Worm (Caenorhabditis elegans) whole organism, L2 larva: ENCODE results near the gene Y57A10B.7.

Experiments used
- C34F6.9 ChIP-seq: fragments of 150-350 bp; optimal IDR thresholded peaks from 2 replicates; lab custom pipeline; 2014; ENCODE audit warnings: missing biosample characterization, missing genetic modification characterization
- F13H6.1 ChIP-seq: sonication (generic microtip); optimal IDR thresholded peaks from 2 replicates; lab custom pipeline; 2016; ENCODE audit warnings: missing genetic modification characterization, missing compliant biosample characterization
- Y55F3AM.14 ChIP-seq: fragments of 200-800 bp; sonication (Bioruptor generic); optimal IDR thresholded peaks from 2 replicates; lab custom pipeline; 2018; ENCODE audit warnings: mild to moderate bottlenecking, missing genetic modification characterization, missing compliant biosample characterization
- ZK546.5 ChIP-seq: sonication (generic microtip); optimal IDR thresholded peaks from 2 replicates; lab custom pipeline; 2017; ENCODE audit warnings: missing biosample characterization, missing genetic modification characterization
- alr-1 ChIP-seq: fragments of 150-350 bp; optimal IDR thresholded peaks from 2 replicates; lab custom pipeline; 2014; ENCODE audit warnings: missing biosample characterization, missing genetic modification characterization
- aly-2 ChIP-seq: fragments of 150-350 bp; optimal IDR thresholded peaks from 2 replicates; lab custom pipeline; 2014; ENCODE audit warnings: missing biosample characterization, missing genetic modification characterization
- ama-1 ChIP-seq: fragments of 150-350 bp; optimal IDR thresholded peaks from 2 replicates; lab custom pipeline; 2018; ENCODE audit warnings: inconsistent platforms
- blmp-1 ChIP-seq: sonication (generic microtip); optimal IDR thresholded peaks from 2 replicates; lab custom pipeline; 2017; ENCODE audit warnings: missing genetic modification characterization, mild to moderate bottlenecking, missing compliant biosample characterization, antibody characterized with exemption, moderate library complexity; ENCODE audit not compliant: insufficient read depth
- crh-2 ChIP-seq: sonication (generic microtip); optimal IDR thresholded peaks from 2 replicates; lab custom pipeline; 2017; ENCODE audit warnings: missing biosample characterization, missing genetic modification characterization
- egl-27 ChIP-seq: sonication (generic microtip); optimal IDR thresholded peaks from 3 replicates; lab custom pipeline; 2017; ENCODE audit warnings: missing biosample characterization, missing genetic modification reagents, missing genetic modification characterization
- elt-1 ChIP-seq: fragments of 150-350 bp; optimal IDR thresholded peaks from 2 replicates; lab custom pipeline; 2014; ENCODE audit warnings: missing biosample characterization, missing genetic modification characterization
- fos-1 ChIP-seq: fragments of 150-350 bp; optimal IDR thresholded peaks from 2 replicates; lab custom pipeline; 2014; ENCODE audit warnings: missing biosample characterization, missing genetic modification characterization
- gmeb-1 ChIP-seq: fragments of 150-350 bp; optimal IDR thresholded peaks from 2 replicates; lab custom pipeline; 2014; ENCODE audit warnings: missing biosample characterization, missing genetic modification characterization
- lin-11 ChIP-seq: fragments of 150-350 bp; sonication (generic microtip); optimal IDR thresholded peaks from 2 replicates; lab custom pipeline; 2014; ENCODE audit warnings: missing biosample characterization, missing genetic modification characterization, inconsistent platforms, mixed read lengths
- lin-13 ChIP-seq: fragments of 150-350 bp; optimal IDR thresholded peaks from 2 replicates; lab custom pipeline; 2014; ENCODE audit warnings: missing biosample characterization, missing genetic modification reagents, missing genetic modification characterization
- lin-39 ChIP-seq: fragments of 150-350 bp; optimal IDR thresholded peaks from 2 replicates; lab custom pipeline; 2014; ENCODE audit warnings: missing biosample characterization, missing genetic modification reagents, missing genetic modification characterization
- mab-5 ChIP-seq: fragments of 150-350 bp; optimal IDR thresholded peaks from 2 replicates; lab custom pipeline; 2014; ENCODE audit warnings: missing biosample characterization, missing genetic modification characterization
- mbf-1 ChIP-seq: sonication (generic microtip); optimal IDR thresholded peaks from 2 replicates; lab custom pipeline; 2017; ENCODE audit warnings: missing biosample characterization, missing genetic modification characterization
- nhr-10 ChIP-seq: sonication (generic microtip); optimal IDR thresholded peaks from 2 replicates; lab custom pipeline; 2017; ENCODE audit warnings: missing biosample characterization, missing genetic modification characterization
- nhr-11 ChIP-seq: fragments of 150-350 bp; optimal IDR thresholded peaks from 2 replicates; lab custom pipeline; 2014; ENCODE audit warnings: missing biosample characterization, missing genetic modification characterization
- nhr-129 ChIP-seq: fragments of 150-350 bp; optimal IDR thresholded peaks from 2 replicates; lab custom pipeline; 2014; ENCODE audit warnings: missing biosample characterization, missing genetic modification characterization
- nhr-21 ChIP-seq: fragments of 150-350 bp; optimal IDR thresholded peaks from 2 replicates; lab custom pipeline; 2014; ENCODE audit warnings: missing biosample characterization, missing genetic modification characterization
- nhr-23 ChIP-seq: fragments of 150-350 bp; optimal IDR thresholded peaks from 2 replicates; lab custom pipeline; 2014; ENCODE audit warnings: missing biosample characterization, missing genetic modification reagents, missing genetic modification characterization
- nhr-237 ChIP-seq: fragments of 150-350 bp; optimal IDR thresholded peaks from 2 replicates; lab custom pipeline; 2014; ENCODE audit warnings: missing biosample characterization, missing genetic modification characterization
- nhr-25 ChIP-seq: fragments of 150-350 bp; sonication (generic microtip); optimal IDR thresholded peaks from 3 replicates; lab custom pipeline; 2014; ENCODE audit warnings: missing biosample characterization, missing genetic modification characterization
- nhr-6 ChIP-seq: fragments of 150-350 bp; optimal IDR thresholded peaks from 2 replicates; lab custom pipeline; 2014; ENCODE audit warnings: missing biosample characterization, missing genetic modification characterization
- peb-1 ChIP-seq: fragments of 150-350 bp; optimal IDR thresholded peaks from 2 replicates; lab custom pipeline; 2014; ENCODE audit warnings: missing biosample characterization, missing genetic modification characterization
- sem-4 ChIP-seq: fragments of 150-350 bp; optimal IDR thresholded peaks from 2 replicates; lab custom pipeline; 2014; ENCODE audit warnings: missing biosample characterization, missing genetic modification reagents, missing genetic modification characterization
- skn-1 ChIP-seq: sonication (generic microtip); optimal IDR thresholded peaks from 2 replicates; lab custom pipeline; 2017; ENCODE audit warnings: missing biosample characterization, missing genetic modification characterization
- sma-3 ChIP-seq: sonication (generic microtip); optimal IDR thresholded peaks from 2 replicates; lab custom pipeline; 2016; ENCODE audit warnings: missing genetic modification reagents, missing genetic modification characterization, missing compliant biosample characterization
- sma-9 ChIP-seq, 2 experiments: fragments of 150-350 bp in 1 of 2; sonication (generic microtip) in 1 of 2; optimal IDR thresholded peaks; 2 replicates each; lab custom pipeline; 2014 to 2016; ENCODE audit warnings: missing genetic modification characterization in 2 of 2, mild to moderate bottlenecking in 1 of 2, missing biosample characterization in 1 of 2, missing compliant biosample characterization in 1 of 2, missing genetic modification reagents in 1 of 2, moderate library complexity in 1 of 2
- snpc-4 ChIP-seq: fragments of 150-350 bp; optimal IDR thresholded peaks from 2 replicates; lab custom pipeline; 2014; ENCODE audit warnings: missing biosample characterization, missing genetic modification characterization
- unc-39 ChIP-seq: fragments of 150-350 bp; optimal IDR thresholded peaks from 2 replicates; lab custom pipeline; 2014; ENCODE audit warnings: missing biosample characterization, missing genetic modification characterization
- unc-55 ChIP-seq: fragments of 150-350 bp; sonication (generic microtip); optimal IDR thresholded peaks from 3 replicates; lab custom pipeline; 2014; ENCODE audit warnings: missing biosample characterization, missing genetic modification reagents, missing genetic modification characterization
- unc-62 ChIP-seq: fragments of 150-350 bp; optimal IDR thresholded peaks from 2 replicates; lab custom pipeline; 2014; ENCODE audit warnings: missing biosample characterization, missing genetic modification reagents, missing genetic modification characterization
- zag-1 ChIP-seq: fragments of 150-350 bp; optimal IDR thresholded peaks from 2 replicates; lab custom pipeline; 2014; ENCODE audit warnings: missing biosample characterization, missing genetic modification characterization
- ztf-11 ChIP-seq: sonication (generic microtip); optimal IDR thresholded peaks from 2 replicates; lab custom pipeline; 2017; ENCODE audit warnings: missing biosample characterization, missing genetic modification characterization
- ztf-4 ChIP-seq: fragments of 150-350 bp; optimal IDR thresholded peaks from 2 replicates; lab custom pipeline; 2014; ENCODE audit warnings: missing biosample characterization, missing genetic modification characterization

The Y57A10B.7 gene

DNA sequence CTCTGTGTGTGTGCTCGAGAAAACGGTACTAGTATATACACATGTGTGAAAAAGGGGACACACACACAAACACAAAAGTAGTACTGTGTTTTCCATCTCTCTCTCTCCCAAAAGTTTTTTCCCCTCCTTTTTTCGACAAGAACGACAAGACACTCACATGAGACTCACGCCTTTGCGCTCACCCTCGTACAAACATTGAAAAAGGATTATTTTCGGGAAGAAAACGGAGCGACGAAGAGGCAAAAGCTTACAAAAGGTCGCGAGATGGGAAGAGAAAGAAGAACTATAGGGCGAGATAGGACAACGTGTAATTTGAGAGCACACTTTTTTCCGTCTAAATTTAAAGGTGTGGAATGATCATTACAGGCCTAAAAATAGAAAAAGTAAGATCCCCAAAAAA is 43.7 kb downstream of the Y57A10B.7 start:
- no peak for TF ChIP-seq mab-5 (tag; lab: Kevin White, UChicago)
- TF ChIP-seq nhr-11 (tag; lab: Kevin White, UChicago): no peak
- peak; percentile 52 for TF ChIP-seq nhr-129 (tag; lab: Kevin White, UChicago)
- no peak for TF ChIP-seq elt-1 (tag; lab: Kevin White, UChicago)
- no peak for TF ChIP-seq skn-1
- no peak for TF ChIP-seq lin-13
- no peak for TF ChIP-seq sma-3 (GFP tag; lab: Kevin White, UChicago)
- TF ChIP-seq sma-9 (GFP tag; optimal IDR thresholded peaks at IDR 0.05; lab: Kevin White, UChicago): peak; percentile 14
- TF ChIP-seq sma-9 (tag; optimal IDR thresholded peaks at IDR 0.05; lab: Kevin White, UChicago): no peak
- TF ChIP-seq nhr-10: no peak
- no peak for TF ChIP-seq lin-39 (tag; lab: Kevin White, UChicago)
- TF ChIP-seq fos-1 (tag; lab: Kevin White, UChicago): peak; percentile 38
- TF ChIP-seq gmeb-1 (tag; lab: Kevin White, UChicago): peak; percentile 7
- TF ChIP-seq nhr-23: no peak
- no peak for TF ChIP-seq ama-1 (lab: Kevin White, UChicago)
- TF ChIP-seq F13H6.1 (tag; lab: Kevin White, UChicago): peak; percentile 65
- TF ChIP-seq nhr-21 (tag; lab: Kevin White, UChicago): no peak
- TF ChIP-seq C34F6.9: no peak
- TF ChIP-seq nhr-237 (tag; lab: Kevin White, UChicago): no peak
- TF ChIP-seq nhr-25: no peak
- no peak for TF ChIP-seq egl-27 (tag; lab: Kevin White, UChicago)

DNA sequence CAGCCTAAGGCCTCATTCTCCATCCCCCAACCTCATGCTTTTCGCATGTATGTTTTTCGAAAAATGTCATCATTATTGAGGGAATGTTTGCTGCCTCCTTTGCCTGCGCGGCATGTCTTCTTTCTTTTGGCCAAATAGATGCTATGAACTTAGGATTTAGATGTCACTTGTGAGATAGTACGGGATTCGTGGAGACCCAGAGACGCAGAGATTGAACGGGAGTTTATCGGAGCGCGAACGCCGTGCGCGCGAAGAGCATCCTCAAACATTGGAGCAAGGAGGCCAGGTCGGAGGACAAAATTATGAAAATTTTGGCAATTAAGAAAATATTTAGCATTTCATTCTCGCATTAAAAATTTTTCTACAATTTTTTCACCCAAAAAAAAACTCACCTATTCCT is 44.6 kb downstream of the Y57A10B.7 start:
- TF ChIP-seq ztf-11: no peak
- TF ChIP-seq gmeb-1 (tag; lab: Kevin White, UChicago): no peak
- TF ChIP-seq, all 48 proteins: peak for 0

DNA sequence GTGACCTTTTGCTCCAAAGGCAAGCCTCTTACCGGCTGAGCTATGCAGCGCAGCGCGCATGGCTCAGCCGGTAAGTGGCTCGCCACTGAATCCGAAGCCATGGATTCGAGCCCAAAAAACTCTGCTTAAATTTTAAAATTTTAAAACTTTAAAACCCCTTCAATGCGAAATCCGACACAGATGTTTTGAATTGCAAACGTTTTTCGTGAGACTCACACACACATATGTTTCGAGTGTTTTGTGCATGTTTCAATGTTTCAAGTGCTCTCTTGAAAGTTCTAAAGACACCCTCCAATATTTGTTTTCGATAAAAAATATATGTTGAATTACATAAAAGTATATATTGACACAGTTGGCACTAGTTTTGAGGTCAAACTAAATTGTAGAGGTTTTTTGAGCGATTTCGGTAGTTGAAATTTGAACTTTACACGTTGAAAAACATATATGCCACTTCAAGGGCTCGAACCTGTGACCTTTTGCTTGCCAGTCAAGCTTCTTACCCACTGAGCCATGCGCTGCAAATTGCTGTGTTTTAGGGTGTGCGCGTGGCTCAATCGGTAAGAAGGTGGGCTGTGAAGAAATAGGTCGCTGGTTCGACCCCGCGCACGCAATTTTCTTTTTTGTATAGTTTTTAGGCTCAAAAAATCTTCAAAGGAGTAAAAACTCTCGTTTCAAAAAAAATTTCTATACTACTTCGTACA is 47.2 kb downstream of the Y57A10B.7 start:
- TF ChIP-seq nhr-25: no peak
- TF ChIP-seq unc-62 (GFP tag; lab: Kevin White, UChicago): no peak
- no peak for TF ChIP-seq ZK546.5
- TF ChIP-seq nhr-129 (tag; lab: Kevin White, UChicago): no peak
- no peak for TF ChIP-seq lin-13

DNA sequence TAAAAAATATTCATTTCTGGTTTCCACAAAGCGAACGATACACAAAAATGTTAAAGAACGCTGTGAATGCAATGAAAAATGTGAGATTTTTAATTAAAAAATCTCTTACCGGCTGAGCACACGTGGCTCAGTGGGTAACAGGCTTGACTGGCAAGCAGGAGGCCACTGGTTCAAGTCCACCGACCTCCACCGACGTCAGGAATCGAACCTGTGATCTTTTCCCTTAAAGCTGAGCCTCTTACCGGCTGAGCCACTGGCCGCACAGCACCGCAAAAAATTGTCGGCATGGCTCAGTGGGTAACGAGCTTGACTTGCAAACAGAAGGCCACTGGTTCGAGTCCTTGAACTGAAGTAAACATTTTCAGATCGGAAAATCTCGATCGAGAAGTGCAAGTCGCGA is 48.8 kb downstream of the Y57A10B.7 start, which contains the start of gene C44C11.6:
Gene C44C11.6 (plus strand): TSS at position 23 of the 400 bp plus-strand sequence.
- TF ChIP-seq nhr-129 (tag; lab: Kevin White, UChicago) (peak; percentile 11), nhr-21 (tag; lab: Kevin White, UChicago) (no peak), ama-1 (lab: Kevin White, UChicago) (no peak), F13H6.1 (tag; lab: Kevin White, UChicago) (peak; percentile 5), snpc-4 (tag; lab: Kevin White, UChicago) (no peak)

DNA sequence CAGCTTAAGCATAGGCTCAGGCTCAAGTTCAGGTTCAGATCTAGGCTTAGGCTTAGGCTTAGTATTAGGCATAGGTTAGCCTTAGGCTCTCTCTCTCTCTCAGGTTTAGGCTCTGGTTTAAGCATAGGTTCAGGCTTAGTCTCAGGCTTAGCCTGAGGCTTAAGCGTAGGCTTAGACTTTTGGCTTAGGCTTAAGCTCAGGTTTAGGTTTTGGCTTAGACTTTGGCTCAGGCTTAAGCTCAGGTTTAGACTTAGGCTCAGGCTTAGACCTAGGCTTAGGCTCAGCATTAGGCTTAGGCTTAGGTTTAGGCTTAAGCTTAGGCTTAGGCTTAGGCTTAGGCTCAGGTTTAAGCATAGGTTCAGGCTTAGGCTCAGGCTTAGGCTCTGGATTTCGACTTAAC is 49.9 kb downstream of the Y57A10B.7 start:
- TF ChIP-seq nhr-23 (no peak), ztf-4 (tag; lab: Kevin White, UChicago) (no peak), nhr-25 (no peak), ztf-11 (no peak), gmeb-1 (tag; lab: Kevin White, UChicago) (no peak), Y55F3AM.14 (GFP tag; lab: Kevin White, UChicago) (no peak), mab-5 (tag; lab: Kevin White, UChicago) (no peak), crh-2 (tag; lab: Kevin White, UChicago) (no peak), nhr-6 (tag; lab: Kevin White, UChicago) (no peak), nhr-11 (tag; lab: Kevin White, UChicago) (no peak)

DNA sequence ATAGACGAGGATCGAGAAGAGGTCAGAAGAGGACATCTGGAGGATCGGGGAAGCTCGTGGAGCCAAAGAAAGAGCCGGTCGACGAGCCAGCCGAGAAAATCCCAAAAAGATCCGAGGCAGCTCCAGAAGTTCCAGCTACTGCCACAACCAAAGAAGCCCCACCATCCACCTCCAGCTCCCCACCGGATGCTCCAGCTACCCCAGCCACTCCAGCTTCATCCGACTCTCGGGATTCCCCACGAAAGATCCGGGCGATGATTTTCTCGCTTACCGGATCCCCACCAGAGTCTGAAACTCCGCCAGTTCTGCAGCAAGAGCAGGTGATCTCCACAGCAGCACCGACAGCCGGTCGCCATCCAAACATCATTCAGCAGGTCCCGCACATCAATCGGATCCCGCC is 50.7 kb downstream of the Y57A10B.7 start:
- TF ChIP-seq gmeb-1 (tag; lab: Kevin White, UChicago) (no peak), lin-11 (tag; lab: Kevin White, UChicago) (no peak), nhr-23 (no peak), elt-1 (tag; lab: Kevin White, UChicago) (no peak), blmp-1 (tag; lab: Kevin White, UChicago) (no peak), sma-9 (GFP tag; optimal IDR thresholded peaks at IDR 0.05; lab: Kevin White, UChicago) (no peak), sma-9 (tag; optimal IDR thresholded peaks at IDR 0.05; lab: Kevin White, UChicago) (no peak), unc-55 (GFP tag; lab: Kevin White, UChicago) (no peak), unc-39 (tag; lab: Kevin White, UChicago) (no peak), zag-1 (tag; lab: Kevin White, UChicago) (no peak), alr-1 (tag; lab: Kevin White, UChicago) (no peak), lin-13 (no peak), aly-2 (tag; lab: Kevin White, UChicago) (no peak), peb-1 (tag; lab: Kevin White, UChicago) (no peak), ama-1 (lab: Kevin White, UChicago) (no peak), fos-1 (tag; lab: Kevin White, UChicago) (no peak), sem-4 (tag; lab: Kevin White, UChicago) (no peak), mbf-1 (tag; lab: Kevin White, UChicago) (no peak)
